Fruit fly (Drosophila melanogaster): ENCODE measurements around the gene lectin-37Db.

dm6 chr2L:19453381-19453780 is 34.5 kb downstream of the lectin-37Db start, which contains the start of gene Top2:
- TF ChIP-seq CG7045 (GFP tag; optimal IDR thresholded peaks at IDR 0.05) (no peak), bab1 (GFP tag; optimal IDR thresholded peaks at IDR 0.05) (peak; percentile 57), toe (GFP tag; optimal IDR thresholded peaks at IDR 0.05) (peak; percentile 8), pad (GFP tag; optimal IDR thresholded peaks at IDR 0.05) (peak; percentile 21), ovo (GFP tag; optimal IDR thresholded peaks at IDR 0.05) (no peak), CG14711 (tag; optimal IDR thresholded peaks at IDR 0.05) (peak; percentile 11), cnc (optimal IDR thresholded peaks at IDR 0.05) (no peak), kay (GFP tag; ENCODE audit: borderline replicate concordance) (no peak), CG7101 (tag; optimal IDR thresholded peaks at IDR 0.05) (peak; percentile 33), CG1620 (GFP tag; optimal IDR thresholded peaks at IDR 0.05) (peak; percentile 30)
